Worm (Caenorhabditis elegans) whole organism, early embryonic: Measurements from ENCODE around the gene akt-1.

ENCODE experiments used
- B0310.2 ChIP-seq: sonication (generic microtip); optimal IDR thresholded peaks from 2 replicates; lab custom pipeline; 2016; ENCODE audit warnings: mild to moderate bottlenecking, missing genetic modification characterization, missing compliant biosample characterization
- F13C5.2 ChIP-seq: sonication (generic microtip); optimal IDR thresholded peaks from 2 replicates; lab custom pipeline; 2017; ENCODE audit warnings: mild to moderate bottlenecking, missing genetic modification characterization, inconsistent platforms, missing compliant biosample characterization
- aly-1 ChIP-seq: sonication (generic microtip); optimal IDR thresholded peaks from 2 replicates; lab custom pipeline; 2016; ENCODE audit warnings: missing genetic modification characterization, missing compliant biosample characterization
- ama-1 ChIP-seq: fragments of 150-350 bp; optimal IDR thresholded peaks from 2 replicates; lab custom pipeline; 2014
- ceh-13 ChIP-seq: fragments of 200-800 bp; sonication (Bioruptor generic); optimal IDR thresholded peaks from 2 replicates; lab custom pipeline; 2018; ENCODE audit warnings: mild to moderate bottlenecking, missing genetic modification characterization, missing compliant biosample characterization
- ceh-36 ChIP-seq: sonication (generic microtip); optimal IDR thresholded peaks from 2 replicates; lab custom pipeline; 2016; ENCODE audit warnings: missing genetic modification characterization, inconsistent platforms, missing compliant biosample characterization
- ets-7 ChIP-seq: sonication (generic microtip); optimal IDR thresholded peaks from 2 replicates; lab custom pipeline; 2016; ENCODE audit warnings: missing genotype, missing genetic modification characterization, missing compliant biosample characterization
- flt-1 ChIP-seq: fragments of 200-800 bp; sonication (Bioruptor generic); IDR thresholded peaks from 2 replicates; pipeline ENCODE4 v1.3.6; 2022; ENCODE audit warnings: missing genetic modification characterization, missing compliant biosample characterization
- hmbx-1 ChIP-seq: sonication (generic microtip); optimal IDR thresholded peaks from 2 replicates; lab custom pipeline; 2016; ENCODE audit warnings: mild to moderate bottlenecking, missing genetic modification characterization, missing compliant biosample characterization
- hnd-1 ChIP-seq: sonication (generic microtip); optimal IDR thresholded peaks from 2 replicates; lab custom pipeline; 2016; ENCODE audit warnings: missing genetic modification characterization, missing compliant biosample characterization
- pes-1 ChIP-seq: fragments of 200-800 bp; sonication (Bioruptor generic); IDR thresholded peaks from 2 replicates; pipeline ENCODE4 v1.3.6; 2022; ENCODE audit warnings: missing genetic modification reagents, missing genetic modification characterization, missing compliant biosample characterization
- scrt-1 ChIP-seq: fragments of 200-800 bp; sonication (Bioruptor generic); IDR thresholded peaks from 2 replicates; pipeline ENCODE4 v1.3.6; 2022; ENCODE audit warnings: missing genetic modification characterization, missing compliant biosample characterization
- sea-1 ChIP-seq: fragments of 200-800 bp; sonication (Bioruptor generic); conservative IDR thresholded peaks from 2 replicates; pipeline ENCODE4 v1.3.6; 2022; ENCODE audit warnings: missing genetic modification characterization, missing compliant biosample characterization

- no peak for TF ChIP-seq ets-7 (tag; lab: Kevin White, UChicago)
- TF ChIP-seq ama-1, result no peak
- TF ChIP-seq F13C5.2 (tag; lab: Kevin White, UChicago), result no peak
- no peak for TF ChIP-seq hnd-1 (tag; lab: Kevin White, UChicago)
- no peak for TF ChIP-seq ceh-36
- TF ChIP-seq ceh-13 (GFP tag; lab: Kevin White, UChicago), result no peak
- no peak for TF ChIP-seq aly-1 (tag; lab: Kevin White, UChicago)
- TF ChIP-seq sea-1 (GFP tag; lab: Robert Waterston, UW), result no peak
- TF ChIP-seq B0310.2 (tag; lab: Kevin White, UChicago), result no peak
- TF ChIP-seq hmbx-1 (tag; lab: Kevin White, UChicago), result no peak
- no peak for TF ChIP-seq flt-1 (GFP tag; lab: Robert Waterston, UW)
- TF ChIP-seq pes-1 (GFP tag; lab: Robert Waterston, UW), result no peak
- TF ChIP-seq scrt-1, result no peak
These were observed 949 bp upstream of the akt-1 start for ce11 chrV:10247673-10248239.
